Worm (Caenorhabditis elegans) whole organism, late embryonic: Measurements from ENCODE around the gene cest-31.

Experiments
- C08G9.2 ChIP-seq: sonication (generic microtip); optimal IDR thresholded peaks from 2 replicates; lab custom pipeline; 2016; ENCODE audit warnings: mild to moderate bottlenecking, missing genetic modification characterization, moderate library complexity, missing compliant biosample characterization
- C38D4.7 ChIP-seq: fragments of 200-800 bp; sonication (Bioruptor generic); optimal IDR thresholded peaks from 2 replicates; lab custom pipeline; 2018; ENCODE audit warnings: mild to moderate bottlenecking, missing genetic modification characterization, moderate library complexity, missing compliant biosample characterization
- F13H6.1 ChIP-seq: sonication (generic microtip); optimal IDR thresholded peaks from 2 replicates; lab custom pipeline; 2016; ENCODE audit warnings: missing genetic modification characterization, missing compliant biosample characterization
- K09A11.1 ChIP-seq: sonication (generic microtip); optimal IDR thresholded peaks from 2 replicates; lab custom pipeline; 2017; ENCODE audit warnings: antibody characterized with exemption, mild to moderate bottlenecking, missing genetic modification characterization, missing compliant biosample characterization; ENCODE audit not compliant: insufficient read depth
- T23F11.4 ChIP-seq: fragments of 200-800 bp; sonication (Bioruptor generic); optimal IDR thresholded peaks from 2 replicates; lab custom pipeline; 2018; ENCODE audit warnings: mild to moderate bottlenecking, missing genetic modification characterization, missing compliant biosample characterization
- ceh-14 ChIP-seq: sonication (generic microtip); optimal IDR thresholded peaks from 2 replicates; lab custom pipeline; 2016; ENCODE audit warnings: missing genotype, missing genetic modification characterization, missing compliant biosample characterization
- ceh-18 ChIP-seq: sonication (generic microtip); optimal IDR thresholded peaks from 2 replicates; lab custom pipeline; 2016; ENCODE audit warnings: missing genetic modification characterization, missing compliant biosample characterization
- ceh-19 ChIP-seq: fragments of 200-800 bp; sonication (Bioruptor generic); optimal IDR thresholded peaks from 2 replicates; lab custom pipeline; 2018; ENCODE audit warnings: mild to moderate bottlenecking, missing genetic modification characterization, missing compliant biosample characterization
- ceh-2 ChIP-seq: sonication (generic microtip); optimal IDR thresholded peaks from 2 replicates; lab custom pipeline; 2016; ENCODE audit warnings: missing genotype, missing genetic modification characterization, missing compliant biosample characterization
- ceh-24 ChIP-seq: sonication (generic microtip); optimal IDR thresholded peaks from 2 replicates; lab custom pipeline; 2016; ENCODE audit warnings: mild to moderate bottlenecking, missing genetic modification characterization, missing compliant biosample characterization
- ceh-30 ChIP-seq: fragments of 150-350 bp; optimal IDR thresholded peaks from 2 replicates; lab custom pipeline; 2014; ENCODE audit warnings: missing biosample characterization, missing genetic modification characterization
- ceh-31 ChIP-seq: sonication (generic microtip); optimal IDR thresholded peaks from 2 replicates; lab custom pipeline; 2016; ENCODE audit warnings: missing genetic modification characterization, missing compliant biosample characterization
- ceh-45 ChIP-seq: fragments of 200-800 bp; sonication (Bioruptor generic); IDR thresholded peaks from 2 replicates; pipeline ENCODE4 v1.3.6; 2022; ENCODE audit warnings: missing genetic modification reagents, missing genetic modification characterization, missing compliant biosample characterization
- ceh-9 ChIP-seq: sonication (generic microtip); optimal IDR thresholded peaks from 2 replicates; lab custom pipeline; 2016; ENCODE audit warnings: mild to moderate bottlenecking, missing genetic modification characterization, inconsistent platforms, missing compliant biosample characterization
- che-1 ChIP-seq: sonication (generic microtip); optimal IDR thresholded peaks from 2 replicates; lab custom pipeline; 2016; ENCODE audit warnings: mild to moderate bottlenecking, missing genetic modification characterization, missing compliant biosample characterization
- elt-2 ChIP-seq: sonication (generic microtip); optimal IDR thresholded peaks from 2 replicates; lab custom pipeline; 2016; ENCODE audit warnings: missing genetic modification reagents, missing genetic modification characterization, missing compliant biosample characterization
- elt-4 ChIP-seq: sonication (generic microtip); optimal IDR thresholded peaks from 2 replicates; lab custom pipeline; 2016; ENCODE audit warnings: missing genetic modification characterization, missing compliant biosample characterization
- ets-4 ChIP-seq: sonication (generic microtip); optimal IDR thresholded peaks from 2 replicates; lab custom pipeline; 2016; ENCODE audit warnings: missing genetic modification characterization, missing compliant biosample characterization
- eyg-1 ChIP-seq: sonication (generic microtip); optimal IDR thresholded peaks from 2 replicates; lab custom pipeline; 2016; ENCODE audit warnings: missing genotype, missing genetic modification characterization, missing compliant biosample characterization
- fax-1 ChIP-seq: sonication (generic microtip); optimal IDR thresholded peaks from 2 replicates; lab custom pipeline; 2016; ENCODE audit warnings: missing genotype, missing genetic modification characterization, missing compliant biosample characterization
- fkh-10 ChIP-seq: fragments of 150-350 bp; optimal IDR thresholded peaks from 2 replicates; lab custom pipeline; 2014; ENCODE audit warnings: missing biosample characterization, missing genetic modification reagents, missing genetic modification characterization
- fkh-6 ChIP-seq: sonication (generic microtip); optimal IDR thresholded peaks from 2 replicates; lab custom pipeline; 2016; ENCODE audit warnings: missing genetic modification characterization, missing compliant biosample characterization
- gmeb-2 ChIP-seq: sonication (generic microtip); optimal IDR thresholded peaks from 2 replicates; lab custom pipeline; 2016; ENCODE audit warnings: missing genetic modification characterization, inconsistent platforms, missing compliant biosample characterization
- hlh-6 ChIP-seq: sonication (generic microtip); optimal IDR thresholded peaks from 2 replicates; lab custom pipeline; 2016; ENCODE audit warnings: missing genotype, missing genetic modification characterization, missing compliant biosample characterization
- lim-6 ChIP-seq: sonication (generic microtip); optimal IDR thresholded peaks from 2 replicates; lab custom pipeline; 2016; ENCODE audit warnings: missing genetic modification characterization, missing compliant biosample characterization
- lin-11 ChIP-seq: fragments of 200-800 bp; sonication (Bioruptor generic); optimal IDR thresholded peaks from 2 replicates; lab custom pipeline; 2018; ENCODE audit warnings: mild to moderate bottlenecking, missing genetic modification characterization, missing compliant biosample characterization
- mec-3 ChIP-seq: sonication (generic microtip); optimal IDR thresholded peaks from 2 replicates; lab custom pipeline; 2016; ENCODE audit warnings: borderline replicate concordance, missing genetic modification characterization, missing compliant biosample characterization
- nfya-1 ChIP-seq: sonication (generic microtip); optimal IDR thresholded peaks from 2 replicates; lab custom pipeline; 2017; ENCODE audit warnings: missing genetic modification characterization, mild to moderate bottlenecking, missing compliant biosample characterization, antibody characterized with exemption, moderate library complexity
- nhr-232 ChIP-seq: sonication (generic microtip); optimal IDR thresholded peaks from 2 replicates; lab custom pipeline; 2016; ENCODE audit warnings: missing genetic modification characterization, missing compliant biosample characterization
- odd-2 ChIP-seq: sonication (generic microtip); optimal IDR thresholded peaks from 2 replicates; lab custom pipeline; 2017; ENCODE audit warnings: antibody characterized with exemption, mild to moderate bottlenecking, missing genetic modification characterization, missing compliant biosample characterization
- pat-9 ChIP-seq: fragments of 200-800 bp; sonication (Bioruptor generic); optimal IDR thresholded peaks from 2 replicates; lab custom pipeline; 2018; ENCODE audit warnings: mild to moderate bottlenecking, missing genetic modification characterization, moderate library complexity, missing compliant biosample characterization
- pax-1 ChIP-seq: fragments of 150-350 bp; optimal IDR thresholded peaks from 2 replicates; lab custom pipeline; 2014; ENCODE audit warnings: missing biosample characterization, missing genetic modification characterization
- pha-2 ChIP-seq: sonication (generic microtip); optimal IDR thresholded peaks from 2 replicates; lab custom pipeline; 2017; ENCODE audit warnings: mild to moderate bottlenecking, missing genetic modification characterization, missing compliant biosample characterization
- pha-4 ChIP-seq: fragments of 150-350 bp; optimal IDR thresholded peaks from 2 replicates; lab custom pipeline; 2018; ENCODE audit warnings: missing biosample characterization, missing genetic modification reagents, missing genetic modification characterization
- pqm-1 ChIP-seq: sonication (generic microtip); optimal IDR thresholded peaks from 2 replicates; lab custom pipeline; 2016; ENCODE audit warnings: missing genetic modification characterization, missing compliant biosample characterization
- pros-1 ChIP-seq: fragments of 150-350 bp; optimal IDR thresholded peaks from 2 replicates; lab custom pipeline; 2014; ENCODE audit warnings: missing biosample characterization, missing genetic modification reagents, missing genetic modification characterization
- ref-2 ChIP-seq: sonication (generic microtip); optimal IDR thresholded peaks from 2 replicates; lab custom pipeline; 2016; ENCODE audit warnings: missing genetic modification characterization, missing compliant biosample characterization
- rnt-1 ChIP-seq: sonication (generic microtip); optimal IDR thresholded peaks from 2 replicates; lab custom pipeline; 2016; ENCODE audit warnings: missing genetic modification characterization, missing compliant biosample characterization
- sdc-2 ChIP-seq: sonication (generic microtip); optimal IDR thresholded peaks from 2 replicates; lab custom pipeline; 2016; ENCODE audit warnings: missing genotype, missing genetic modification characterization, missing compliant biosample characterization
- unc-55 ChIP-seq: sonication (generic microtip); optimal IDR thresholded peaks from 2 replicates; lab custom pipeline; 2017; ENCODE audit warnings: missing biosample characterization, missing genetic modification reagents, missing genetic modification characterization
- unc-86 ChIP-seq: sonication (generic microtip); optimal IDR thresholded peaks from 2 replicates; lab custom pipeline; 2016; ENCODE audit warnings: missing genetic modification characterization, missing compliant biosample characterization
- ztf-16 ChIP-seq: sonication (generic microtip); optimal IDR thresholded peaks from 2 replicates; lab custom pipeline; 2017; ENCODE audit warnings: missing genetic modification characterization, missing compliant biosample characterization

cest-31 gene

DNA sequence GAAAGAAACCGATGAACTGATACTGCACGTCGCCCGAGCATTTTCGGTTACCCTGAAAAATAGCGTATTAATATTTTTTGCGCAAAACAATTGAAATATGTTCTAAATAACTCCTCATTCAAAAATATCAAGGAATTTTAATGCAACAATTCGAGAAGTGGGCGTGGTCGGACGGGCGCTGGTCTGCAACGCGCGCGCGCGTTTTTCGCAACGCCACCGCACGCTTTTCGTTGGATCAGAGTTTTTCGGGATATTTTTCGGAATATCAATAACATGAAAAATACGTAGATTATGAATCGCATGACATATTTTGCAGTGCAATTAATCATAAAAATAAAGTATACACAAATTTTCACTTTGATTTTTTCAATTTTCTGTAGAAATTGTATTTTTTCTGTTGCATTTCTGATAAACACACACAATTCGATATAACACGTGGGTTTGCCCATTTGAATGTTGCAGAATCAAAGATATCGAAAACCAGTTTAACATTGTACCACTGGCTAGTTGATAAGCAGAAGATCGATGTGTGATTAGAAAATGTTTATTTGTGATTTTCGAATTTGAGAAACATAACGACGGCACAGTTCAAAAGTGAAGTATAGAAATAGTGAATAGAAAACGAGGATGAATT lies 35.1 kb downstream of the cest-31 start, which contains the start of gene dlst-1 (continued):
- TF ChIP-seq rnt-1 (peak; percentile 35), ceh-30 (tag; lab: Kevin White, UChicago) (no peak), mec-3 (tag; lab: Kevin White, UChicago) (no peak), ceh-14 (tag; lab: Kevin White, UChicago) (peak; percentile 48), elt-4 (tag; lab: Kevin White, UChicago) (no peak), che-1 (peak; percentile 2), K09A11.1 (tag; lab: Kevin White, UChicago) (peak; percentile 14), ref-2 (tag; lab: Kevin White, UChicago) (no peak), pha-4 (tag; lab: Kevin White, UChicago) (no peak), odd-2 (tag; lab: Kevin White, UChicago) (no peak), pros-1 (tag; lab: Kevin White, UChicago) (no peak), unc-55 (no peak), unc-86 (tag; lab: Kevin White, UChicago) (no peak), F13H6.1 (tag; lab: Kevin White, UChicago) (peak; percentile 51), C08G9.2 (peak; percentile 36), fkh-6 (tag; lab: Kevin White, UChicago) (peak; percentile 42), eyg-1 (tag; lab: Kevin White, UChicago) (no peak), ceh-19 (peak; percentile 42), fkh-10 (GFP tag; lab: Kevin White, UChicago) (no peak), ceh-45 (GFP tag; lab: Robert Waterston, UW) (no peak), pat-9 (tag; lab: Kevin White, UChicago) (peak; percentile 73), hlh-6 (peak; percentile 14), ets-4 (tag; lab: Kevin White, UChicago) (no peak), elt-2 (tag; lab: Kevin White, UChicago) (peak; percentile 72), ceh-31 (peak; percentile 49), C38D4.7 (GFP tag; lab: Kevin White, UChicago) (peak; percentile 23), T23F11.4 (GFP tag; lab: Kevin White, UChicago) (no peak), ceh-24 (tag; lab: Kevin White, UChicago) (no peak)

DNA sequence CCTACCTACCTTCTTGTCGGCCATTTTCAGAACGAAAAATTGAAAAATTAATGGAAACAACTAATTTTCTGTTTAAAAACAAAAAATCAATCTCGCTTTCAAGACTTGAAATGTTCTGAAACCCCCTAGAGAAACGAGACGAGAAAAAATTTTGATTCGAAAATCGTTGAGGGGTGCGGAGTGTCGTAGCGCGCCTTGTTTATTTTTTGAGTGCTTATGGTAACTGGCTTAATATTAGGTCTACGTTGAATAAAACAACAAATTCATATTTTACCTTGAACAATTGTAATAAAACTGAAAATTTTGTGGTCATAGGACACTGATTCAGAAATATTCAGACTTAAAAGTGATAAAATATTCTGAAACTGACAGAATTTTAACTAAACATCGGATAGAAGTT lies 36.4 kb downstream of the cest-31 start, which contains the start of gene sna-1:
Gene sna-1, minus strand, starts transcription at position 218 of the 400 bp plus-strand sequence.
- TF ChIP-seq sdc-2 (tag; lab: Kevin White, UChicago) (no peak), lin-11 (tag; lab: Kevin White, UChicago) (no peak), ceh-18 (tag; lab: Kevin White, UChicago) (no peak), gmeb-2 (no peak), nfya-1 (peak; percentile 15), pax-1 (tag; lab: Kevin White, UChicago) (no peak), ztf-16 (tag; lab: Kevin White, UChicago) (no peak)

DNA sequence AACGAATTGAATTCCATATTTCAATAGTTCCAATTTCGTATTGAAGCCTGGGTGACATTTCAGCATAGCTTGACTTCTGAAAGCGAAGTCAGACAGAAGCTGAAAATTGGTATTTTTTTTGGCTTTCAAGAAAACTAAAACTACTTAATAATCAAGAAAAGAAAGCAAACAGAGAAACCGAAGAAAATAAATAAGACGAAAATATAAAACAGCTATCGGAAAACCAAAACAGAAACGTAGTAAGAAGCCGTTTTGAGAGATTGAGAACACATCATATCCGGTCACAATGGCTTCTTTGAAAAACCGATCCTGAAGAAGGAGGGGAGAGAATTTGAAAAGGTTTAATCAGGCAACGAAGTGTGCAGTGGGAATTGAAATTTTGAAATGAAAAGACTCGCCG lies 44.2 kb downstream of the cest-31 start, which contains the start of gene srg-30:
Gene srg-30, minus strand, starts transcription at position 101 of the 400 bp plus-strand sequence.
- TF ChIP-seq C38D4.7 (GFP tag; lab: Kevin White, UChicago): no peak
- TF ChIP-seq ceh-9 (tag; lab: Kevin White, UChicago): no peak
- TF ChIP-seq nhr-232: no peak
- no peak for TF ChIP-seq ceh-18 (tag; lab: Kevin White, UChicago)
- TF ChIP-seq ceh-2 (tag; lab: Kevin White, UChicago): no peak
- no peak for TF ChIP-seq pqm-1
- TF ChIP-seq ceh-14 (tag; lab: Kevin White, UChicago): no peak
- no peak for TF ChIP-seq fax-1 (tag; lab: Kevin White, UChicago)
- TF ChIP-seq pha-2 (tag; lab: Kevin White, UChicago): no peak
- no peak for TF ChIP-seq lin-11 (tag; lab: Kevin White, UChicago)
- no peak for TF ChIP-seq pat-9 (tag; lab: Kevin White, UChicago)
- no peak for TF ChIP-seq lim-6 (tag; lab: Kevin White, UChicago)
- TF ChIP-seq F13H6.1 (tag; lab: Kevin White, UChicago): no peak
- no peak for TF ChIP-seq elt-2 (tag; lab: Kevin White, UChicago)
